Worm (Caenorhabditis elegans) whole organism, L4 larva: Measurements from ENCODE around the gene pgm-2.
A peak's percentile ranks its signal among the peaks of the same experiment; 100 is the strongest.

Source experiments
- D1046.2 ChIP-seq: fragments of 200-800 bp; sonication (Bioruptor generic); IDR thresholded peaks from 2 replicates; pipeline ENCODE4 v1.3.6; 2022; ENCODE audit warnings: missing genetic modification characterization, missing compliant biosample characterization
- F10B5.3 ChIP-seq: sonication (generic microtip); optimal IDR thresholded peaks from 2 replicates; lab custom pipeline; 2016; ENCODE audit warnings: mild to moderate bottlenecking, missing genetic modification characterization, missing compliant biosample characterization
- F26F4.8 ChIP-seq: fragments of 200-800 bp; sonication (Bioruptor generic); conservative IDR thresholded peaks from 2 replicates; pipeline ENCODE4 v1.3.6; 2022; ENCODE audit warnings: missing genetic modification characterization, missing compliant biosample characterization
- F44E2.7 ChIP-seq: fragments of 200-800 bp; sonication (Bioruptor generic); IDR thresholded peaks from 2 replicates; pipeline ENCODE4 v2.1.2; 2022; ENCODE audit warnings: missing genetic modification characterization, missing compliant biosample characterization
- F49E8.2 ChIP-seq: sonication (generic microtip); optimal IDR thresholded peaks from 2 replicates; lab custom pipeline; 2016; ENCODE audit warnings: missing compliant biosample characterization, mild to moderate bottlenecking, missing genetic modification characterization, borderline replicate concordance
- R02D3.7 ChIP-seq: fragments of 150-350 bp; sonication (generic microtip); optimal IDR thresholded peaks from 3 replicates; lab custom pipeline; 2014; ENCODE audit warnings: missing biosample characterization, missing genetic modification characterization
- T20F7.1 ChIP-seq: fragments of 200-800 bp; sonication (Bioruptor generic); optimal IDR thresholded peaks from 2 replicates; lab custom pipeline; 2018; ENCODE audit warnings: mild to moderate bottlenecking, missing genetic modification characterization, missing compliant biosample characterization
- ZK546.5 ChIP-seq, 2 experiments: sonication (generic microtip); optimal IDR thresholded peaks; 2 replicates each; lab custom pipeline; 2017; ENCODE audit warnings: missing biosample characterization in 2 of 2, missing genetic modification characterization in 2 of 2
- aly-2 ChIP-seq: sonication (generic microtip); optimal IDR thresholded peaks from 2 replicates; lab custom pipeline; 2018; ENCODE audit warnings: missing biosample characterization, missing genetic modification characterization
- ceh-44 ChIP-seq: fragments of 200-800 bp; sonication (Bioruptor generic); IDR thresholded peaks from 2 replicates; pipeline ENCODE4 v1.3.6; 2022; ENCODE audit warnings: missing genetic modification reagents, missing genetic modification characterization, missing compliant biosample characterization
- daf-16 ChIP-seq, 3 experiments: sonication (generic microtip); optimal IDR thresholded peaks; 2 replicates each; lab custom pipeline; 2016 to 2017; ENCODE audit warnings: missing genetic modification characterization in 3 of 3, missing genetic modification reagents in 3 of 3, mild to moderate bottlenecking in 2 of 3, missing compliant biosample characterization in 2 of 3, missing biosample characterization in 1 of 3, moderate library complexity in 1 of 3
- daf-8 ChIP-seq: fragments of 200-800 bp; sonication (Bioruptor generic); IDR thresholded peaks from 2 replicates; pipeline ENCODE4 v1.3.6; 2022; ENCODE audit warnings: missing genetic modification characterization, missing compliant biosample characterization
- dpl-1 ChIP-seq: fragments of 150-350 bp; optimal IDR thresholded peaks from 2 replicates; lab custom pipeline; 2014; ENCODE audit warnings: missing biosample characterization, missing genetic modification reagents, missing genetic modification characterization
- egl-27 ChIP-seq: sonication (generic microtip); optimal IDR thresholded peaks from 3 replicates; lab custom pipeline; 2017; ENCODE audit warnings: missing biosample characterization, missing genetic modification reagents, missing genetic modification characterization
- gei-8 ChIP-seq: fragments of 200-800 bp; sonication (Bioruptor generic); optimal IDR thresholded peaks from 2 replicates; lab custom pipeline; 2018; ENCODE audit warnings: mild to moderate bottlenecking, missing genetic modification characterization, missing compliant biosample characterization
- hlh-11 ChIP-seq: fragments of 200-800 bp; sonication (Bioruptor generic); optimal IDR thresholded peaks from 2 replicates; lab custom pipeline; 2018; ENCODE audit warnings: mild to moderate bottlenecking, missing genetic modification characterization, missing compliant biosample characterization
- hlh-30 ChIP-seq: sonication (generic microtip); optimal IDR thresholded peaks from 2 replicates; lab custom pipeline; 2017; ENCODE audit warnings: antibody characterized with exemption, mild to moderate bottlenecking, missing genetic modification characterization, missing compliant biosample characterization; ENCODE audit not compliant: insufficient read depth
- lim-7 ChIP-seq: fragments of 200-800 bp; sonication (Bioruptor generic); IDR thresholded peaks from 2 replicates; pipeline ENCODE4 v1.3.6; 2022; ENCODE audit warnings: missing genetic modification characterization, missing compliant biosample characterization
- lin-1 ChIP-seq: fragments of 200-800 bp; sonication (Bioruptor generic); IDR thresholded peaks from 2 replicates; pipeline ENCODE4 v1.3.6; 2022; ENCODE audit warnings: missing genetic modification reagents, missing genetic modification characterization, missing compliant biosample characterization
- lin-15B ChIP-seq: fragments of 150-350 bp; sonication (generic microtip); optimal IDR thresholded peaks from 3 replicates; lab custom pipeline; 2014; ENCODE audit warnings: missing biosample characterization, missing genetic modification characterization
- lin-29 ChIP-seq: fragments of 200-800 bp; sonication (Bioruptor generic); IDR thresholded peaks from 2 replicates; pipeline ENCODE4 v1.3.6; 2022; ENCODE audit warnings: missing genetic modification reagents, missing genetic modification characterization, missing compliant biosample characterization
- lin-38 ChIP-seq: fragments of 200-800 bp; sonication (Bioruptor generic); IDR thresholded peaks from 2 replicates; pipeline ENCODE4 v1.3.6; 2022; ENCODE audit warnings: missing genetic modification reagents, missing genetic modification characterization, missing compliant biosample characterization
- lsy-2 ChIP-seq, 2 experiments: fragments of 150-350 bp in 1 of 2; sonication (generic microtip) in 1 of 2; optimal IDR thresholded peaks; 2 replicates each; lab custom pipeline; 2014 to 2017; ENCODE audit warnings: missing biosample characterization in 2 of 2, missing genetic modification characterization in 2 of 2
- madf-5 ChIP-seq, 2 experiments: fragments of 200-800 bp; sonication (Bioruptor generic); IDR thresholded peaks; 2 replicates each; pipeline ENCODE4 v1.3.6; 2022; ENCODE audit warnings: missing compliant biosample characterization in 2 of 2, missing genetic modification characterization in 2 of 2
- mep-1 ChIP-seq: fragments of 150-350 bp; sonication (generic microtip); optimal IDR thresholded peaks from 3 replicates; lab custom pipeline; 2014; ENCODE audit warnings: missing biosample characterization, missing genetic modification characterization
- mes-2 ChIP-seq: sonication (generic microtip); optimal IDR thresholded peaks from 2 replicates; lab custom pipeline; 2016; ENCODE audit warnings: missing genotype, mild to moderate bottlenecking, missing genetic modification characterization, missing compliant biosample characterization; ENCODE audit not compliant: poor library complexity, severe bottlenecking
- mxl-2 ChIP-seq: fragments of 200-800 bp; sonication (Bioruptor generic); conservative IDR thresholded peaks from 2 replicates; pipeline ENCODE4 v1.3.6; 2022; ENCODE audit warnings: missing genetic modification reagents, missing genetic modification characterization, missing compliant biosample characterization
- nhr-11 ChIP-seq: fragments of 150-350 bp; optimal IDR thresholded peaks from 2 replicates; lab custom pipeline; 2014; ENCODE audit warnings: missing biosample characterization, missing genetic modification characterization
- nhr-25 ChIP-seq: sonication (generic microtip); optimal IDR thresholded peaks from 2 replicates; lab custom pipeline; 2017; ENCODE audit warnings: missing genetic modification characterization, mild to moderate bottlenecking, missing compliant biosample characterization, antibody characterized with exemption, moderate library complexity, borderline replicate concordance; ENCODE audit not compliant: insufficient read depth
- nhr-77 ChIP-seq: fragments of 150-350 bp; optimal IDR thresholded peaks from 2 replicates; lab custom pipeline; 2014; ENCODE audit warnings: missing biosample characterization, missing genetic modification characterization
- pha-4 ChIP-seq, 2 experiments: fragments of 150-350 bp in 1 of 2; fragments of 200-800 bp in 1 of 2; sonication (Bioruptor generic) in 1 of 2; IDR thresholded peaks in 1 of 2; optimal IDR thresholded peaks in 1 of 2; 2 replicates each; pipeline versions ENCODE4 v1.3.6 to Lab custom; 2014 to 2022; ENCODE audit warnings: missing genetic modification characterization in 2 of 2, missing genetic modification reagents in 2 of 2, missing biosample characterization in 1 of 2, missing compliant biosample characterization in 1 of 2
- rbr-2 ChIP-seq: sonication (generic microtip); optimal IDR thresholded peaks from 2 replicates; lab custom pipeline; 2016; ENCODE audit warnings: missing genotype, missing genetic modification characterization, missing compliant biosample characterization
- saeg-2 ChIP-seq: fragments of 200-800 bp; sonication (Bioruptor generic); IDR thresholded peaks from 2 replicates; pipeline ENCODE4 v1.3.6; 2022; ENCODE audit warnings: missing genetic modification reagents, missing genetic modification characterization, missing compliant biosample characterization
- zag-1 ChIP-seq: fragments of 150-350 bp; optimal IDR thresholded peaks from 2 replicates; lab custom pipeline; 2014; ENCODE audit warnings: missing biosample characterization, missing genetic modification characterization
- zfp-2 ChIP-seq: sonication (generic microtip); optimal IDR thresholded peaks from 2 replicates; lab custom pipeline; 2016; ENCODE audit warnings: mild to moderate bottlenecking, missing genetic modification characterization, missing compliant biosample characterization
- ztf-11 ChIP-seq: fragments of 150-350 bp; optimal IDR thresholded peaks from 2 replicates; lab custom pipeline; 2014; ENCODE audit warnings: missing biosample characterization, missing genetic modification characterization
- ztf-7 ChIP-seq: fragments of 150-350 bp; optimal IDR thresholded peaks from 2 replicates; lab custom pipeline; 2014; ENCODE audit warnings: missing biosample characterization, missing genetic modification characterization

Gene pgm-2

ce11 chrIII:13258752-13259151 lies 40.4 kb upstream of the pgm-2 start (continued):
- no peak for TF ChIP-seq pha-4 (GFP tag; IDR thresholded peaks at IDR 0.05; lab: Robert Waterston, UW)
- peak; percentile 26 for TF ChIP-seq pha-4 (tag; optimal IDR thresholded peaks at IDR 0.05; lab: Kevin White, UChicago)
- peak; percentile 6 for TF ChIP-seq rbr-2 (tag; lab: Kevin White, UChicago)
- TF ChIP-seq D1046.2 (GFP tag; lab: Robert Waterston, UW) = no peak
- TF ChIP-seq mep-1 (tag; lab: Kevin White, UChicago) = no peak
- no peak for TF ChIP-seq F49E8.2 (tag; lab: Kevin White, UChicago)
- TF ChIP-seq mes-2 = peak; percentile 35
- no peak for TF ChIP-seq lim-7 (GFP tag; lab: Robert Waterston, UW)
- peak; percentile 78 for TF ChIP-seq hlh-30
- no peak for TF ChIP-seq gei-8 (GFP tag; lab: Kevin White, UChicago)
- no peak for TF ChIP-seq egl-27 (tag; lab: Kevin White, UChicago)
- TF ChIP-seq lsy-2 (tag; optimal IDR thresholded peaks at IDR 0.05; lab: Kevin White, UChicago) = peak in 1 of 2 experiments; percentile 32
- peak; percentile 62 for TF ChIP-seq hlh-11 (tag; lab: Kevin White, UChicago)
- no peak; the same call in 1 of the 2 replicates for TF ChIP-seq ceh-44 (GFP tag; lab: Robert Waterston, UW)
- no peak for TF ChIP-seq F10B5.3 (tag; lab: Kevin White, UChicago)
- no peak for TF ChIP-seq zag-1 (tag; lab: Kevin White, UChicago)
- TF ChIP-seq T20F7.1 (GFP tag; lab: Kevin White, UChicago) = no peak
- TF ChIP-seq R02D3.7 (tag; lab: Kevin White, UChicago) = no peak
- TF ChIP-seq dpl-1 (GFP tag; lab: Kevin White, UChicago) = peak; percentile 20
- no peak for TF ChIP-seq lin-38

- peak in 1 of 2 experiments; percentile 2 for TF ChIP-seq daf-16 (GFP tag; optimal IDR thresholded peaks at IDR 0.05; lab: Kevin White, UChicago)
- TF ChIP-seq daf-16 (tag; optimal IDR thresholded peaks at IDR 0.05; lab: Kevin White, UChicago) = peak; percentile 40
- 0 out of 2 replicates have a peak, but pooled peaks have one; percentile 20 for TF ChIP-seq lin-38
- TF ChIP-seq R02D3.7 (tag; lab: Kevin White, UChicago) = no peak
- TF ChIP-seq pha-4 (GFP tag; IDR thresholded peaks at IDR 0.05; lab: Robert Waterston, UW) = no peak
- TF ChIP-seq pha-4 (tag; optimal IDR thresholded peaks at IDR 0.05; lab: Kevin White, UChicago) = no peak
Measured at ce11 chrIII:13260344-13260743, 38.8 kb upstream of the pgm-2 start.

DNA sequence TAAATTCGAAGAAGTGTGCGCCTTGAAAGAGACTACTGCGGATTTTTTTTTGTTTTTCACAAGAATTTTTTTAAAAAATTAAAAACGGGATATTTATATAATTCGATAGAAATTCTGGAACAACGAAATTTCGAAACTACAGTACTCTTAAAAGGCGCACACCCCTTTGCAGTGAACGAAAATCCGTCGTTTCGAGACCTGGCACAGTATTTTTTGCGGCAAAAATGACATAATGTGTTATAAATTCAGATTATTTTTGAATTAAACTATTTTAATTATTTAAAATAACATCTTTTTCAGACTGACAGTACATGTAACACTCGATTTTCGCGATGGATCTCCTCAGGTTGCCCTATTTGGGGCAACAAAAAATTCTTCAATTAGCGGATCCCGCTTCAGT lies 36.2 kb upstream of the pgm-2 start, which contains the start of gene F56A8.4:
Gene F56A8.4, plus strand, starts transcription at position 301 of the 400 bp plus-strand sequence.
- no peak for TF ChIP-seq lin-1 (GFP tag; lab: Robert Waterston, UW)
- no peak for TF ChIP-seq ztf-7 (tag; lab: Kevin White, UChicago)
- TF ChIP-seq lin-29 (GFP tag; lab: Robert Waterston, UW) = no peak
- TF ChIP-seq lin-15B (tag; lab: Kevin White, UChicago) = no peak
- no peak for TF ChIP-seq nhr-11 (tag; lab: Kevin White, UChicago)
- TF ChIP-seq F44E2.7 = no peak
- no peak for TF ChIP-seq zfp-2
- TF ChIP-seq ztf-11 = no peak
- no peak for TF ChIP-seq F49E8.2 (tag; lab: Kevin White, UChicago)
- TF ChIP-seq mxl-2 (GFP tag; lab: Robert Waterston, UW) = no peak
- TF ChIP-seq nhr-77 (tag; lab: Kevin White, UChicago) = no peak
- no peak for TF ChIP-seq nhr-25 (tag; lab: Kevin White, UChicago)
- no peak for TF ChIP-seq madf-5 (GFP tag; IDR thresholded peaks at IDR 0.05; lab: Robert Waterston, UW)
- TF ChIP-seq F26F4.8 (GFP tag; lab: Robert Waterston, UW) = no peak
- no peak for TF ChIP-seq daf-8
- no peak for TF ChIP-seq ZK546.5 (tag; optimal IDR thresholded peaks at IDR 0.05; lab: Kevin White, UChicago)
- no peak for TF ChIP-seq saeg-2 (GFP tag; lab: Robert Waterston, UW)
- TF ChIP-seq aly-2 (tag; lab: Kevin White, UChicago) = no peak
